Worm (Caenorhabditis elegans) whole organism, young adult: Measurements from ENCODE around the gene T24H10.5.

Experiments used
- C06A6.2 ChIP-seq: fragments of 200-800 bp; sonication (Bioruptor generic); conservative IDR thresholded peaks from 2 replicates; pipeline ENCODE4 v1.3.6; 2022; ENCODE audit warnings: missing genetic modification characterization, missing compliant biosample characterization
- D2030.7 ChIP-seq: fragments of 200-800 bp; sonication (Bioruptor generic); IDR thresholded peaks from 2 replicates; pipeline ENCODE4 v1.3.6; 2022; ENCODE audit warnings: missing genetic modification reagents, missing genetic modification characterization, missing compliant biosample characterization
- F49E8.2 ChIP-seq: sonication (generic microtip); optimal IDR thresholded peaks from 3 replicates; lab custom pipeline; 2017; ENCODE audit warnings: missing genetic modification characterization, mild to moderate bottlenecking, missing compliant biosample characterization, antibody characterized with exemption, moderate library complexity; ENCODE audit not compliant: insufficient read depth
- F52B5.7 ChIP-seq: sonication (generic microtip); optimal IDR thresholded peaks from 2 replicates; lab custom pipeline; 2016; ENCODE audit warnings: mild to moderate bottlenecking, missing genetic modification characterization, missing compliant biosample characterization
- F55B11.4 ChIP-seq: sonication (generic microtip); optimal IDR thresholded peaks from 2 replicates; lab custom pipeline; 2016; ENCODE audit warnings: missing compliant biosample characterization, missing genetic modification characterization, borderline replicate concordance; ENCODE audit not compliant: insufficient read depth
- F57C9.4 ChIP-seq: sonication (generic microtip); optimal IDR thresholded peaks from 2 replicates; lab custom pipeline; 2017; ENCODE audit warnings: mild to moderate bottlenecking, missing genetic modification characterization, missing compliant biosample characterization
- Y53F4B.3 ChIP-seq: fragments of 200-800 bp; sonication (Bioruptor generic); IDR thresholded peaks from 2 replicates; pipeline ENCODE4 v1.3.6; 2022; ENCODE audit warnings: missing genetic modification reagents, missing genetic modification characterization, missing compliant biosample characterization
- Y95B8A.8 ChIP-seq: fragments of 200-800 bp; sonication (Bioruptor generic); IDR thresholded peaks from 2 replicates; pipeline ENCODE4 v1.3.6; 2022; ENCODE audit warnings: missing genetic modification reagents, missing genetic modification characterization, missing compliant biosample characterization
- akir-1 ChIP-seq: fragments of 200-800 bp; sonication (Bioruptor generic); optimal IDR thresholded peaks from 2 replicates; lab custom pipeline; 2018; ENCODE audit warnings: mild to moderate bottlenecking, missing genetic modification characterization, moderate library complexity, missing compliant biosample characterization
- ama-1 ChIP-seq, 3 experiments: fragments of 150-350 bp in 1 of 3; sonication (generic microtip) in 2 of 3; optimal IDR thresholded peaks; 2 replicates each; lab custom pipeline; 2014 to 2018; ENCODE audit warnings: missing biosample characterization in 2 of 3, missing genetic modification characterization in 2 of 3, missing genetic modification reagents in 2 of 3
- aptf-3 ChIP-seq: fragments of 200-800 bp; sonication (Bioruptor generic); IDR thresholded peaks from 2 replicates; pipeline ENCODE4 v1.3.6; 2022; ENCODE audit warnings: missing genetic modification characterization, missing compliant biosample characterization
- atf-7 ChIP-seq: sonication (generic microtip); optimal IDR thresholded peaks from 2 replicates; lab custom pipeline; 2017; ENCODE audit warnings: mild to moderate bottlenecking, missing genetic modification characterization, missing compliant biosample characterization
- bed-1 ChIP-seq: fragments of 200-800 bp; sonication (Bioruptor generic); IDR thresholded peaks from 2 replicates; pipeline ENCODE4 v1.3.6; 2022; ENCODE audit warnings: missing genetic modification reagents, missing genetic modification characterization, missing compliant biosample characterization
- bed-2 ChIP-seq: fragments of 200-800 bp; sonication (Bioruptor generic); IDR thresholded peaks from 2 replicates; pipeline ENCODE4 v1.3.6; 2022; ENCODE audit warnings: missing genetic modification reagents, missing genetic modification characterization, missing compliant biosample characterization
- ceh-79 ChIP-seq: sonication (generic microtip); optimal IDR thresholded peaks from 2 replicates; lab custom pipeline; 2017; ENCODE audit warnings: mild to moderate bottlenecking, missing genetic modification characterization, missing compliant biosample characterization
- ceh-91 ChIP-seq: fragments of 200-800 bp; sonication (Bioruptor generic); IDR thresholded peaks from 2 replicates; pipeline ENCODE4 v1.3.6; 2022; ENCODE audit warnings: missing genetic modification reagents, missing genetic modification characterization, missing compliant biosample characterization
- dpff-1 ChIP-seq: sonication (generic microtip); optimal IDR thresholded peaks from 2 replicates; lab custom pipeline; 2017; ENCODE audit warnings: mild to moderate bottlenecking, missing genetic modification characterization, missing compliant biosample characterization
- efl-1 ChIP-seq: fragments of 150-350 bp; optimal IDR thresholded peaks from 2 replicates; lab custom pipeline; 2014; ENCODE audit warnings: missing biosample characterization, missing genetic modification reagents, missing genetic modification characterization
- egl-44 ChIP-seq: fragments of 200-800 bp; sonication (Bioruptor generic); IDR thresholded peaks from 2 replicates; pipeline ENCODE4 v1.3.6; 2022; ENCODE audit warnings: missing genetic modification reagents, missing genetic modification characterization, missing compliant biosample characterization
- egrh-3 ChIP-seq: fragments of 200-800 bp; sonication (Bioruptor generic); IDR thresholded peaks from 2 replicates; pipeline ENCODE4 v1.3.6; 2022; ENCODE audit warnings: missing genetic modification reagents, missing genetic modification characterization, missing compliant biosample characterization
- him-1 ChIP-seq: sonication (generic microtip); optimal IDR thresholded peaks from 2 replicates; lab custom pipeline; 2016; ENCODE audit warnings: missing genotype, missing genetic modification reagents, missing genetic modification characterization, missing compliant biosample characterization
- hmg-20 ChIP-seq: fragments of 200-800 bp; sonication (Bioruptor generic); IDR thresholded peaks from 2 replicates; pipeline ENCODE4 v1.3.6; 2022; ENCODE audit warnings: missing genetic modification reagents, missing genetic modification characterization, missing compliant biosample characterization
- let-526 ChIP-seq: fragments of 200-800 bp; sonication (Bioruptor generic); IDR thresholded peaks from 2 replicates; pipeline ENCODE4 v1.3.6; 2022; ENCODE audit warnings: missing genetic modification reagents, missing genetic modification characterization, missing compliant biosample characterization
- let-607 ChIP-seq, 2 experiments: fragments of 200-800 bp in 1 of 2; sonication (Bioruptor generic) in 1 of 2; sonication (generic microtip) in 1 of 2; optimal IDR thresholded peaks; 2 replicates each; lab custom pipeline; 2016 to 2018; ENCODE audit warnings: mild to moderate bottlenecking in 2 of 2, missing compliant biosample characterization in 2 of 2, missing genetic modification characterization in 2 of 2, moderate library complexity in 2 of 2, missing genotype in 1 of 2
- lin-40 ChIP-seq: sonication (generic microtip); optimal IDR thresholded peaks from 2 replicates; lab custom pipeline; 2016; ENCODE audit warnings: missing genetic modification characterization, mild to moderate bottlenecking, missing compliant biosample characterization, missing genotype, missing genetic modification reagents
- lin-54 ChIP-seq: fragments of 200-800 bp; sonication (Bioruptor generic); optimal IDR thresholded peaks from 2 replicates; lab custom pipeline; 2018; ENCODE audit warnings: mild to moderate bottlenecking, missing genetic modification characterization, missing compliant biosample characterization
- lir-1 ChIP-seq: fragments of 200-800 bp; sonication (Bioruptor generic); conservative IDR thresholded peaks from 2 replicates; pipeline ENCODE4 v1.3.6; 2022; ENCODE audit warnings: missing genetic modification reagents, missing genetic modification characterization, missing compliant biosample characterization
- lsl-1 ChIP-seq: fragments of 200-800 bp; sonication (Bioruptor generic); optimal IDR thresholded peaks from 2 replicates; lab custom pipeline; 2018; ENCODE audit warnings: mild to moderate bottlenecking, missing genetic modification characterization, moderate library complexity, missing compliant biosample characterization
- lsy-27 ChIP-seq: sonication (generic microtip); optimal IDR thresholded peaks from 2 replicates; lab custom pipeline; 2017; ENCODE audit warnings: missing genetic modification characterization, mild to moderate bottlenecking, missing compliant biosample characterization, antibody characterized with exemption, missing genotype, borderline replicate concordance; ENCODE audit not compliant: insufficient read depth
- madf-3 ChIP-seq: fragments of 200-800 bp; sonication (Bioruptor generic); IDR thresholded peaks from 2 replicates; pipeline ENCODE4 v1.3.6; 2022; ENCODE audit warnings: missing genetic modification reagents, missing genetic modification characterization, missing compliant biosample characterization
- madf-8 ChIP-seq: fragments of 200-800 bp; sonication (Bioruptor generic); conservative IDR thresholded peaks from 2 replicates; pipeline ENCODE4 v1.3.6; 2022; ENCODE audit warnings: missing genetic modification reagents, missing genetic modification characterization, missing compliant biosample characterization
- mxl-1 ChIP-seq: sonication (generic microtip); optimal IDR thresholded peaks from 2 replicates; lab custom pipeline; 2016; ENCODE audit warnings: missing genetic modification characterization, missing compliant biosample characterization
- nhr-120 ChIP-seq: fragments of 200-800 bp; sonication (Bioruptor generic); IDR thresholded peaks from 2 replicates; pipeline ENCODE4 v1.3.6; 2022; ENCODE audit warnings: missing genetic modification characterization, missing compliant biosample characterization
- nhr-80 ChIP-seq: sonication (generic microtip); optimal IDR thresholded peaks from 2 replicates; lab custom pipeline; 2016; ENCODE audit warnings: missing genetic modification characterization, missing compliant biosample characterization
- pha-4 ChIP-seq: fragments of 150-350 bp; sonication (generic microtip); optimal IDR thresholded peaks from 2 replicates; lab custom pipeline; 2014; ENCODE audit warnings: missing biosample characterization, missing genetic modification reagents, missing genetic modification characterization
- rcor-1 ChIP-seq: fragments of 200-800 bp; sonication (Bioruptor generic); IDR thresholded peaks from 2 replicates; pipeline ENCODE4 v1.3.6; 2022; ENCODE audit warnings: missing genetic modification reagents, missing genetic modification characterization, missing compliant biosample characterization
- rec-8 ChIP-seq, 2 experiments: sonication (generic microtip); optimal IDR thresholded peaks; 2 replicates each; lab custom pipeline; 2016; ENCODE audit warnings: mild to moderate bottlenecking in 2 of 2, missing genetic modification characterization in 2 of 2, missing genetic modification reagents in 2 of 2, missing genotype in 2 of 2, missing biosample characterization in 1 of 2, missing compliant biosample characterization in 1 of 2, moderate library complexity in 1 of 2
- sdz-38 ChIP-seq: sonication (generic microtip); optimal IDR thresholded peaks from 2 replicates; lab custom pipeline; 2016; ENCODE audit warnings: missing genotype, missing genetic modification characterization, missing compliant biosample characterization
- snpc-3.4 ChIP-seq: sonication (generic microtip); optimal IDR thresholded peaks from 2 replicates; lab custom pipeline; 2017; ENCODE audit warnings: missing genetic modification characterization, mild to moderate bottlenecking, missing compliant biosample characterization, antibody characterized with exemption, moderate library complexity, missing genotype, missing genetic modification reagents
- snpc-4 ChIP-seq, 5 experiments: fragments of 150-350 bp in 1 of 5; sonication (generic microtip) in 4 of 5; optimal IDR thresholded peaks; 2 replicates each; lab custom pipeline; 2014 to 2018; ENCODE audit warnings: missing genetic modification characterization in 5 of 5, missing biosample characterization in 3 of 5, antibody characterized with exemption in 2 of 5, mild to moderate bottlenecking in 2 of 5, missing compliant biosample characterization in 2 of 5, missing genotype in 2 of 5, moderate library complexity in 2 of 5, missing genetic modification reagents in 1 of 5
- somi-1 ChIP-seq: fragments of 200-800 bp; sonication (Bioruptor generic); optimal IDR thresholded peaks from 2 replicates; lab custom pipeline; 2018; ENCODE audit warnings: mild to moderate bottlenecking, missing genetic modification characterization, missing compliant biosample characterization
- unc-130 ChIP-seq: sonication (generic microtip); optimal IDR thresholded peaks from 2 replicates; lab custom pipeline; 2016; ENCODE audit warnings: missing genetic modification reagents, missing genetic modification characterization, missing compliant biosample characterization
- xnd-1 ChIP-seq: sonication (generic microtip); optimal IDR thresholded peaks from 2 replicates; lab custom pipeline; 2016; ENCODE audit warnings: missing genotype, missing genetic modification reagents, missing genetic modification characterization, missing compliant biosample characterization
- zfh-2 ChIP-seq: fragments of 200-800 bp; sonication (Bioruptor generic); conservative IDR thresholded peaks from 2 replicates; pipeline ENCODE4 v1.3.6; 2022; ENCODE audit warnings: missing genetic modification reagents, missing genetic modification characterization, missing compliant biosample characterization
- ztf-28 ChIP-seq: fragments of 200-800 bp; sonication (Bioruptor generic); IDR thresholded peaks from 2 replicates; pipeline ENCODE4 v1.3.6; 2022; ENCODE audit warnings: missing genetic modification reagents, missing genetic modification characterization, missing compliant biosample characterization
- ztf-6 ChIP-seq: fragments of 200-800 bp; sonication (Bioruptor generic); IDR thresholded peaks from 2 replicates; pipeline ENCODE4 v1.3.6; 2022; ENCODE audit warnings: missing genetic modification reagents, missing genetic modification characterization, missing compliant biosample characterization

The T24H10.5 gene

ce11 chrII:9056215-9056819, 44.6 kb upstream of the T24H10.5 start (continued):
- no peak for TF ChIP-seq ama-1 (optimal IDR thresholded peaks at IDR 0.05; lab: Kevin White, UChicago)
- TF ChIP-seq ama-1 (GFP tag; optimal IDR thresholded peaks at IDR 0.05; lab: Kevin White, UChicago) = peak in 1 of 2 experiments; percentile 93
- TF ChIP-seq F57C9.4 (tag; lab: Kevin White, UChicago) = no peak
- peak; percentile 55; the same call in 1 of the 2 replicates for TF ChIP-seq egl-44
- TF ChIP-seq snpc-3.4 (tag; lab: Kevin White, UChicago) = peak; percentile 80
- TF ChIP-seq D2030.7 (GFP tag; lab: Robert Waterston, UW) = peak; percentile 60; the same call in 1 of the 2 replicates
- peak; percentile 41 for TF ChIP-seq snpc-4 (GFP tag; optimal IDR thresholded peaks at IDR 0.05; lab: Kevin White, UChicago)
- peak in 2 of 4 experiments; percentile 24 to 57 for TF ChIP-seq snpc-4 (tag; optimal IDR thresholded peaks at IDR 0.05; lab: Kevin White, UChicago)
- peak; percentile 77; the same call in 1 of the 2 replicates for TF ChIP-seq madf-3 (GFP tag; lab: Robert Waterston, UW)
- TF ChIP-seq him-1 (tag; lab: Kevin White, UChicago) = peak; percentile 36
- no peak for TF ChIP-seq ceh-79 (tag; lab: Kevin White, UChicago)
- no peak for TF ChIP-seq dpff-1
- TF ChIP-seq ztf-6 (GFP tag; lab: Robert Waterston, UW) = no peak
- no peak for TF ChIP-seq pha-4
- TF ChIP-seq Y53F4B.3 (GFP tag; lab: Robert Waterston, UW) = no peak
- TF ChIP-seq sdz-38 (tag; lab: Kevin White, UChicago) = no peak
- TF ChIP-seq nhr-120 = no peak
- no peak for TF ChIP-seq let-607 (tag; optimal IDR thresholded peaks at IDR 0.05; lab: Kevin White, UChicago)
- peak; percentile 42; the same call in 1 of the 2 replicates for TF ChIP-seq zfh-2 (GFP tag; lab: Robert Waterston, UW)
- peak; percentile 57 for TF ChIP-seq lsl-1 (GFP tag; lab: Kevin White, UChicago)
- TF ChIP-seq rcor-1 (GFP tag; lab: Robert Waterston, UW) = peak; percentile 84
- TF ChIP-seq mxl-1 (tag; lab: Kevin White, UChicago) = no peak
- no peak for TF ChIP-seq let-526
- peak; percentile 87 for TF ChIP-seq F49E8.2 (tag; lab: Kevin White, UChicago)
- no peak for TF ChIP-seq efl-1 (GFP tag; lab: Kevin White, UChicago)
- TF ChIP-seq aptf-3 (GFP tag; lab: Robert Waterston, UW) = no peak
- TF ChIP-seq F55B11.4 = no peak
- peak; percentile 17 for TF ChIP-seq unc-130 (GFP tag; lab: Kevin White, UChicago)
- TF ChIP-seq lin-54 = peak; percentile 87
- TF ChIP-seq Y95B8A.8 (GFP tag; lab: Robert Waterston, UW) = peak; percentile 44; the same call in 1 of the 2 replicates
- TF ChIP-seq somi-1 (GFP tag; lab: Kevin White, UChicago) = peak; percentile 32
- no peak for TF ChIP-seq lsy-27
- TF ChIP-seq ceh-91 (GFP tag; lab: Robert Waterston, UW) = 0 out of 2 replicates have a peak, but pooled peaks have one; percentile 18
- TF ChIP-seq atf-7 (tag; lab: Kevin White, UChicago) = no peak
- TF ChIP-seq nhr-80 (tag; lab: Kevin White, UChicago) = no peak
- no peak for TF ChIP-seq akir-1
- TF ChIP-seq bed-2 (GFP tag; lab: Robert Waterston, UW) = no peak
- no peak for TF ChIP-seq hmg-20
- TF ChIP-seq bed-1 (GFP tag; lab: Robert Waterston, UW) = no peak
- TF ChIP-seq madf-8 (GFP tag; lab: Robert Waterston, UW) = 0 out of 2 replicates have a peak, but pooled peaks have one; percentile 20
- TF ChIP-seq C06A6.2 = no peak
- no peak for TF ChIP-seq lir-1 (GFP tag; lab: Robert Waterston, UW)
- TF ChIP-seq rec-8 (tag; optimal IDR thresholded peaks at IDR 0.05; lab: Kevin White, UChicago) = peak; percentile 42 to 62
- peak; percentile 37 for TF ChIP-seq xnd-1 (tag; lab: Kevin White, UChicago)
- no peak for TF ChIP-seq lin-40 (tag; lab: Kevin White, UChicago)
- no peak for TF ChIP-seq ztf-28
- peak; percentile 65 for TF ChIP-seq F52B5.7 (tag; lab: Kevin White, UChicago)
- no peak for TF ChIP-seq egrh-3 (GFP tag; lab: Robert Waterston, UW)
